Worm (Caenorhabditis elegans) whole organism, L4 larva: ENCODE results near the gene W04G3.10.
A peak's percentile ranks its signal among the peaks of the same experiment; 100 is the strongest.

Experiments
- D1046.2 ChIP-seq: fragments of 200-800 bp; sonication (Bioruptor generic); IDR thresholded peaks from 2 replicates; pipeline ENCODE4 v1.3.6; 2022; ENCODE audit warnings: missing genetic modification characterization, missing compliant biosample characterization
- F10B5.3 ChIP-seq: sonication (generic microtip); optimal IDR thresholded peaks from 2 replicates; lab custom pipeline; 2016; ENCODE audit warnings: mild to moderate bottlenecking, missing genetic modification characterization, missing compliant biosample characterization
- F49E8.2 ChIP-seq: sonication (generic microtip); optimal IDR thresholded peaks from 2 replicates; lab custom pipeline; 2016; ENCODE audit warnings: missing compliant biosample characterization, mild to moderate bottlenecking, missing genetic modification characterization, borderline replicate concordance
- R02D3.7 ChIP-seq: fragments of 150-350 bp; sonication (generic microtip); optimal IDR thresholded peaks from 3 replicates; lab custom pipeline; 2014; ENCODE audit warnings: missing biosample characterization, missing genetic modification characterization
- T20F7.1 ChIP-seq: fragments of 200-800 bp; sonication (Bioruptor generic); optimal IDR thresholded peaks from 2 replicates; lab custom pipeline; 2018; ENCODE audit warnings: mild to moderate bottlenecking, missing genetic modification characterization, missing compliant biosample characterization
- T26A8.4 ChIP-seq: fragments of 200-800 bp; sonication (Bioruptor generic); IDR thresholded peaks from 2 replicates; pipeline ENCODE4 v1.3.6; 2022; ENCODE audit warnings: missing genetic modification characterization, missing compliant biosample characterization
- Y105C5A.15 ChIP-seq: fragments of 200-800 bp; sonication (Bioruptor generic); IDR thresholded peaks from 2 replicates; pipeline ENCODE4 v1.3.6; 2022; ENCODE audit warnings: missing genetic modification characterization, missing compliant biosample characterization
- Y48G9A.11 ChIP-seq: fragments of 200-800 bp; sonication (Bioruptor generic); IDR thresholded peaks from 2 replicates; pipeline ENCODE4 v1.3.6; 2022; ENCODE audit warnings: missing genetic modification reagents, missing genetic modification characterization, missing compliant biosample characterization
- Y5F2A.4 ChIP-seq: fragments of 200-800 bp; sonication (Bioruptor generic); optimal IDR thresholded peaks from 2 replicates; lab custom pipeline; 2018; ENCODE audit warnings: mild to moderate bottlenecking, missing genetic modification characterization, missing compliant biosample characterization
- ceh-28 ChIP-seq: fragments of 150-350 bp; optimal IDR thresholded peaks from 2 replicates; lab custom pipeline; 2014; ENCODE audit warnings: missing biosample characterization, missing genetic modification reagents, missing genetic modification characterization
- ceh-82 ChIP-seq: sonication (generic microtip); optimal IDR thresholded peaks from 2 replicates; lab custom pipeline; 2017; ENCODE audit warnings: missing biosample characterization, missing genetic modification characterization
- cey-2 ChIP-seq: sonication (generic microtip); optimal IDR thresholded peaks from 3 replicates; lab custom pipeline; 2017; ENCODE audit warnings: missing genetic modification characterization, mild to moderate bottlenecking, missing compliant biosample characterization, antibody characterized with exemption, borderline replicate concordance; ENCODE audit not compliant: insufficient read depth
- daf-19 ChIP-seq: fragments of 200-800 bp; sonication (Bioruptor generic); conservative IDR thresholded peaks from 2 replicates; pipeline ENCODE4 v1.3.6; 2022; ENCODE audit warnings: missing genetic modification characterization, missing compliant biosample characterization
- dmd-8 ChIP-seq: fragments of 200-800 bp; sonication (Bioruptor generic); IDR thresholded peaks from 2 replicates; pipeline ENCODE4 v1.3.6; 2022; ENCODE audit warnings: missing genetic modification characterization, missing compliant biosample characterization
- duxl-1 ChIP-seq: sonication (generic microtip); optimal IDR thresholded peaks from 2 replicates; lab custom pipeline; 2016; ENCODE audit warnings: mild to moderate bottlenecking, missing genetic modification characterization, moderate library complexity, missing compliant biosample characterization; ENCODE audit not compliant: poor library complexity
- egl-43 ChIP-seq: fragments of 200-800 bp; sonication (Bioruptor generic); IDR thresholded peaks from 2 replicates; pipeline ENCODE4 v1.3.6; 2022; ENCODE audit warnings: missing genetic modification reagents, missing genetic modification characterization, missing compliant biosample characterization
- hlh-11 ChIP-seq: fragments of 200-800 bp; sonication (Bioruptor generic); optimal IDR thresholded peaks from 2 replicates; lab custom pipeline; 2018; ENCODE audit warnings: mild to moderate bottlenecking, missing genetic modification characterization, missing compliant biosample characterization
- hlh-30 ChIP-seq: sonication (generic microtip); optimal IDR thresholded peaks from 2 replicates; lab custom pipeline; 2017; ENCODE audit warnings: antibody characterized with exemption, mild to moderate bottlenecking, missing genetic modification characterization, missing compliant biosample characterization; ENCODE audit not compliant: insufficient read depth
- lin-1 ChIP-seq: fragments of 200-800 bp; sonication (Bioruptor generic); IDR thresholded peaks from 2 replicates; pipeline ENCODE4 v1.3.6; 2022; ENCODE audit warnings: missing genetic modification reagents, missing genetic modification characterization, missing compliant biosample characterization
- lin-29 ChIP-seq: fragments of 200-800 bp; sonication (Bioruptor generic); IDR thresholded peaks from 2 replicates; pipeline ENCODE4 v1.3.6; 2022; ENCODE audit warnings: missing genetic modification reagents, missing genetic modification characterization, missing compliant biosample characterization
- lir-3 ChIP-seq: sonication (generic microtip); optimal IDR thresholded peaks from 2 replicates; lab custom pipeline; 2016; ENCODE audit warnings: mild to moderate bottlenecking, missing genetic modification characterization, missing compliant biosample characterization
- madf-5 ChIP-seq, 2 experiments: fragments of 200-800 bp; sonication (Bioruptor generic); IDR thresholded peaks; 2 replicates each; pipeline ENCODE4 v1.3.6; 2022; ENCODE audit warnings: missing compliant biosample characterization in 2 of 2, missing genetic modification characterization in 2 of 2
- madf-9 ChIP-seq: fragments of 200-800 bp; sonication (Bioruptor generic); conservative IDR thresholded peaks from 2 replicates; pipeline ENCODE4 v1.3.6; 2022; ENCODE audit warnings: missing genetic modification reagents, missing genetic modification characterization, missing compliant biosample characterization
- mdt-29 ChIP-seq: fragments of 200-800 bp; sonication (Bioruptor generic); IDR thresholded peaks from 2 replicates; pipeline ENCODE4 v1.3.6; 2022; ENCODE audit warnings: missing genetic modification reagents, missing genetic modification characterization, missing compliant biosample characterization
- mes-2 ChIP-seq: sonication (generic microtip); optimal IDR thresholded peaks from 2 replicates; lab custom pipeline; 2016; ENCODE audit warnings: missing genotype, mild to moderate bottlenecking, missing genetic modification characterization, missing compliant biosample characterization; ENCODE audit not compliant: poor library complexity, severe bottlenecking
- mxl-3 ChIP-seq: fragments of 200-800 bp; sonication (Bioruptor generic); optimal IDR thresholded peaks from 2 replicates; lab custom pipeline; 2018; ENCODE audit warnings: mild to moderate bottlenecking, missing genetic modification characterization, missing compliant biosample characterization
- nhr-10 ChIP-seq: fragments of 150-350 bp; optimal IDR thresholded peaks from 2 replicates; lab custom pipeline; 2014; ENCODE audit warnings: missing biosample characterization, missing genetic modification characterization
- nhr-102 ChIP-seq: sonication (generic microtip); optimal IDR thresholded peaks from 2 replicates; lab custom pipeline; 2016; ENCODE audit warnings: mild to moderate bottlenecking, missing genetic modification characterization, moderate library complexity, missing compliant biosample characterization
- nhr-28 ChIP-seq: fragments of 150-350 bp; optimal IDR thresholded peaks from 2 replicates; lab custom pipeline; 2014; ENCODE audit warnings: missing biosample characterization, missing genetic modification characterization
- nhr-6 ChIP-seq: fragments of 150-350 bp; optimal IDR thresholded peaks from 2 replicates; lab custom pipeline; 2014; ENCODE audit warnings: missing biosample characterization, missing genetic modification characterization
- nhr-76 ChIP-seq: fragments of 150-350 bp; optimal IDR thresholded peaks from 2 replicates; lab custom pipeline; 2014; ENCODE audit warnings: missing biosample characterization, missing genetic modification characterization
- php-3 ChIP-seq: fragments of 200-800 bp; sonication (Bioruptor generic); IDR thresholded peaks from 2 replicates; pipeline ENCODE4 v1.3.6; 2022; ENCODE audit warnings: missing genetic modification reagents, missing genetic modification characterization, missing compliant biosample characterization
- snpc-1.2 ChIP-seq: fragments of 200-800 bp; sonication (Bioruptor generic); IDR thresholded peaks from 2 replicates; pipeline ENCODE4 v1.3.6; 2022; ENCODE audit warnings: missing genetic modification reagents, missing genetic modification characterization, missing compliant biosample characterization
- tag-97 ChIP-seq: fragments of 200-800 bp; sonication (Bioruptor generic); IDR thresholded peaks from 2 replicates; pipeline ENCODE4 v1.3.6; 2022; ENCODE audit warnings: missing genetic modification characterization, missing compliant biosample characterization
- unc-130 ChIP-seq: sonication (generic microtip); optimal IDR thresholded peaks from 2 replicates; lab custom pipeline; 2016; ENCODE audit warnings: missing genetic modification reagents, missing genetic modification characterization, missing compliant biosample characterization
- unc-62 ChIP-seq, 3 experiments: fragments of 150-350 bp in 1 of 3; sonication (generic microtip); optimal IDR thresholded peaks in 2 of 3; peaks in 1 of 3; 1 replicate in 1 of 3; 2 replicates in 2 of 3; lab custom pipeline; 2014 to 2017; ENCODE audit warnings: missing biosample characterization in 3 of 3, missing genetic modification characterization in 3 of 3, missing genetic modification reagents in 3 of 3, missing genotype in 1 of 3
- zfp-2 ChIP-seq: sonication (generic microtip); optimal IDR thresholded peaks from 2 replicates; lab custom pipeline; 2016; ENCODE audit warnings: mild to moderate bottlenecking, missing genetic modification characterization, missing compliant biosample characterization
- zfp-3 ChIP-seq: fragments of 200-800 bp; sonication (Bioruptor generic); conservative IDR thresholded peaks from 2 replicates; pipeline ENCODE4 v1.3.6; 2022; ENCODE audit warnings: missing genetic modification reagents, missing genetic modification characterization, missing compliant biosample characterization
- zip-11 ChIP-seq: fragments of 200-800 bp; sonication (Bioruptor generic); IDR thresholded peaks from 2 replicates; pipeline ENCODE4 v1.3.6; 2022; ENCODE audit warnings: missing genetic modification characterization, missing compliant biosample characterization
- ztf-7 ChIP-seq: fragments of 150-350 bp; optimal IDR thresholded peaks from 2 replicates; lab custom pipeline; 2014; ENCODE audit warnings: missing biosample characterization, missing genetic modification characterization

Gene W04G3.10

DNA sequence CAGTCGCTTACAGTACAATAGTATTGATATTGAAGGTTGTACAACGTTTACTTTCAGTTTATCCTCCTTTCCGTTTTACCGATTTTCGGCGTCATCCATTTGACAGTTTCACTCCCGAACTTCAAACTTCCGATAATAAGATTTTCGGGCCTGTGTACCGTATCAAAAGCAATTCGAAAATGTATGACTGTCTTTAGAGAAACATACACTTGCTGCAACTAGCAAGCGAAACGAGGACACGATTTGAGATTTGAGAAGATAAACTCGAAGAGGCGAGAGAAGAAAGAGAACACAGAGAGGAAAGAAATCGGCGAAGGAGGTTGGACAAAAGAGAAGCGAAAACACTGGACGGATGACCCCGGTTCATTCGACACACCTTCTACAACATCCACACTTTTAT is 16.1 kb downstream of the W04G3.10 start, which contains the start of gene lpr-5:
lpr-5 (plus strand) TSS at position 220 of the 400 bp plus-strand sequence.
- no peak for TF ChIP-seq egl-43 (GFP tag; lab: Robert Waterston, UW)
- no peak for TF ChIP-seq unc-130 (GFP tag; lab: Kevin White, UChicago)
- no peak for TF ChIP-seq D1046.2 (GFP tag; lab: Robert Waterston, UW)
- TF ChIP-seq nhr-76 (tag; lab: Kevin White, UChicago), result no peak
- no peak for TF ChIP-seq mes-2
- no peak for TF ChIP-seq F10B5.3 (tag; lab: Kevin White, UChicago)
- TF ChIP-seq zfp-3, result no peak
- no peak for TF ChIP-seq nhr-10
- no peak for TF ChIP-seq nhr-28 (tag; lab: Kevin White, UChicago)

ce11 chrX:11060940-11061339 is 17.1 kb downstream of the W04G3.10 start:
- TF ChIP-seq nhr-28 (tag; lab: Kevin White, UChicago) (peak; percentile 31), nhr-10 (no peak), php-3 (no peak), hlh-30 (tag; lab: Kevin White, UChicago) (peak; percentile 1), F49E8.2 (tag; lab: Kevin White, UChicago) (no peak), mxl-3 (peak; percentile 4)

DNA sequence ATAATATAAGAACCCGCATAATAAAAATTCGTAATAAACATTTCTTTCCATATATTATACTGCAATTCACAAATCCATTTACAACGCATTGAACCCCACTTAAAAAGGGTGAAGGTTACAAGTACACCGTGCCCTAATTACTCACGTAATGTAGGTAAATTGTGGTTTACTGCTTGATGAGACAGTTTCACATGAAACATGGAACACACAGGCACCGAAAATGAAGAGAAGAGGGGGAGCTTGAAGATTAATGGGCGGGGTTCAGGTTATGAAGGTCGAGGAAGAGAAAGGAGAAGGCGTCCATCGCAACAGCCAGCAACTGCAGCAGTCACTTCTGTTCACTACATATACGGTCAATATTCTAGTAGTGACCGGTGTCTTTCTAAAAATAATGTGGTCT is 18.3 kb downstream of the W04G3.10 start, which contains the start of gene lpr-6:
lpr-6 (plus strand) TSS at position 251 of the 400 bp plus-strand sequence.
- no peak for TF ChIP-seq dmd-8 (GFP tag; lab: Robert Waterston, UW)
- peak; percentile 22 for TF ChIP-seq hlh-11 (tag; lab: Kevin White, UChicago)
- no peak for TF ChIP-seq T20F7.1 (GFP tag; lab: Kevin White, UChicago)
- TF ChIP-seq madf-5 (GFP tag; IDR thresholded peaks at IDR 0.05; lab: Robert Waterston, UW), result no peak
- TF ChIP-seq unc-62 (GFP tag; optimal IDR thresholded peaks at IDR 0.05 in 1 of 2; lab: Kevin White, UChicago), result no peak
- TF ChIP-seq unc-62 (tag; optimal IDR thresholded peaks at IDR 0.05; lab: Kevin White, UChicago), result no peak
- TF ChIP-seq cey-2 (tag; lab: Kevin White, UChicago), result no peak
- no peak for TF ChIP-seq zfp-2
- TF ChIP-seq daf-19 (GFP tag; lab: Robert Waterston, UW), result no peak
- TF ChIP-seq ceh-82 (tag; lab: Kevin White, UChicago), result no peak
- TF ChIP-seq nhr-10, result no peak
- TF ChIP-seq R02D3.7 (tag; lab: Kevin White, UChicago), result no peak
- no peak for TF ChIP-seq madf-9 (GFP tag; lab: Robert Waterston, UW)
- 0 out of 2 replicates have a peak, but pooled peaks have one; percentile 17 for TF ChIP-seq tag-97 (GFP tag; lab: Robert Waterston, UW)
- TF ChIP-seq lin-29 (GFP tag; lab: Robert Waterston, UW), result no peak
- no peak for TF ChIP-seq F10B5.3 (tag; lab: Kevin White, UChicago)
- TF ChIP-seq ztf-7 (tag; lab: Kevin White, UChicago), result no peak
- TF ChIP-seq Y105C5A.15 (GFP tag; lab: Robert Waterston, UW), result no peak
- no peak for TF ChIP-seq Y48G9A.11 (GFP tag; lab: Robert Waterston, UW)
- peak; percentile 35; the same call in 1 of the 2 replicates for TF ChIP-seq T26A8.4 (GFP tag; lab: Robert Waterston, UW)
- TF ChIP-seq nhr-102 (tag; lab: Kevin White, UChicago), result peak; percentile 18
- TF ChIP-seq lin-1 (GFP tag; lab: Robert Waterston, UW), result no peak
- no peak for TF ChIP-seq mdt-29 (GFP tag; lab: Robert Waterston, UW)
- peak; percentile 58 for TF ChIP-seq duxl-1 (tag; lab: Kevin White, UChicago)
- no peak for TF ChIP-seq Y5F2A.4 (GFP tag; lab: Kevin White, UChicago)
- no peak for TF ChIP-seq zip-11
- no peak for TF ChIP-seq nhr-6
- TF ChIP-seq ceh-28 (tag; lab: Kevin White, UChicago), result no peak
- no peak for TF ChIP-seq lir-3 (tag; lab: Kevin White, UChicago)
- no peak for TF ChIP-seq hlh-30 (tag; lab: Kevin White, UChicago)
- no peak for TF ChIP-seq snpc-1.2 (GFP tag; lab: Robert Waterston, UW)
